Fruit fly (Drosophila melanogaster) whole organism: ENCODE data around the gene CG10553.

Experiments used
- CG8478 ChIP-seq: fragments of >200 bp; optimal IDR thresholded peaks from 2 replicates; lab custom pipeline; 2018; ENCODE audit warnings: inconsistent platforms
- Dll ChIP-seq: fragments of >200 bp; optimal IDR thresholded peaks from 2 replicates; lab custom pipeline; 2017
- EcR ChIP-seq, 2 experiments: fragments of >200 bp; optimal IDR thresholded peaks; 2 replicates each; lab custom pipeline; 2017; ENCODE audit warnings: missing biosample characterization in 2 of 2, missing genetic modification characterization in 2 of 2, missing genetic modification reagents in 2 of 2
- pan ChIP-seq: fragments of >200 bp; optimal IDR thresholded peaks from 2 replicates; lab custom pipeline; 2017
- psq ChIP-seq: fragments of >200 bp; optimal IDR thresholded peaks from 2 replicates; lab custom pipeline; 2017
- usp ChIP-seq: fragments of >200 bp; optimal IDR thresholded peaks from 2 replicates; lab custom pipeline; 2017; ENCODE audit warnings: missing biosample characterization, missing genetic modification characterization, mixed read lengths

CG10553 gene

dm6 chr3R:25313771-25314170 is 4.1 kb downstream of the CG10553 start, which contains the start of gene CG31087:
Gene CG31087 (minus strand): TSS chr3R:25313833.
- TF ChIP-seq EcR (GFP tag; optimal IDR thresholded peaks at IDR 0.05; lab: Kevin White, UChicago): no peak
- no peak for TF ChIP-seq Dll (lab: Kevin White, UChicago)
- TF ChIP-seq pan (lab: Kevin White, UChicago): no peak
- TF ChIP-seq usp (GFP tag; lab: Kevin White, UChicago): no peak
- TF ChIP-seq psq: no peak
- no peak for TF ChIP-seq CG8478 (lab: Kevin White, UChicago)

- no peak for TF ChIP-seq CG8478 (lab: Kevin White, UChicago)
- TF ChIP-seq usp (GFP tag; lab: Kevin White, UChicago): no peak
- TF ChIP-seq psq: no peak
- TF ChIP-seq pan (lab: Kevin White, UChicago): no peak
- no peak for TF ChIP-seq Dll (lab: Kevin White, UChicago)
- TF ChIP-seq EcR (GFP tag; optimal IDR thresholded peaks at IDR 0.05; lab: Kevin White, UChicago): no peak
These were observed 5.3 kb downstream of the CG10553 start for dm6 chr3R:25312583-25312982.

dm6 chr3R:25310843-25311242 is 7.1 kb downstream of the CG10553 start, which contains the start of gene CG31099:
Gene CG31099 (minus strand): TSS chr3R:25310943.
- no peak for TF ChIP-seq pan (lab: Kevin White, UChicago)
- no peak for TF ChIP-seq CG8478 (lab: Kevin White, UChicago)
- no peak for TF ChIP-seq psq
- TF ChIP-seq usp (GFP tag; lab: Kevin White, UChicago): no peak
- TF ChIP-seq Dll (lab: Kevin White, UChicago): no peak
- TF ChIP-seq EcR (GFP tag; optimal IDR thresholded peaks at IDR 0.05; lab: Kevin White, UChicago): no peak

- TF ChIP-seq EcR (GFP tag; optimal IDR thresholded peaks at IDR 0.05; lab: Kevin White, UChicago) (no peak), psq (no peak)
These were observed 8.7 kb downstream of the CG10553 start for dm6 chr3R:25309175-25309574.

dm6 chr3R:25308228-25308627 is 9.7 kb downstream of the CG10553 start, which contains the start of gene CG10550:
Gene CG10550 (minus strand): TSS chr3R:25308391.
- TF ChIP-seq pan (lab: Kevin White, UChicago) (no peak), Dll (lab: Kevin White, UChicago) (no peak), psq (no peak), CG8478 (lab: Kevin White, UChicago) (no peak), EcR (GFP tag; optimal IDR thresholded peaks at IDR 0.05; lab: Kevin White, UChicago) (no peak), usp (GFP tag; lab: Kevin White, UChicago) (no peak)

- TF ChIP-seq EcR (GFP tag; optimal IDR thresholded peaks at IDR 0.05; lab: Kevin White, UChicago) (no peak), psq (no peak), Dll (lab: Kevin White, UChicago) (no peak), usp (GFP tag; lab: Kevin White, UChicago) (no peak), CG8478 (lab: Kevin White, UChicago) (no peak), pan (lab: Kevin White, UChicago) (no peak)
These were observed 11.9 kb downstream of the CG10553 start for dm6 chr3R:25305822-25306544.

- no peak for TF ChIP-seq pan (lab: Kevin White, UChicago)
- TF ChIP-seq Dll (lab: Kevin White, UChicago): no peak
- no peak for TF ChIP-seq CG8478 (lab: Kevin White, UChicago)
- TF ChIP-seq EcR (GFP tag; optimal IDR thresholded peaks at IDR 0.05; lab: Kevin White, UChicago): no peak
- no peak for TF ChIP-seq psq
- TF ChIP-seq usp (GFP tag; lab: Kevin White, UChicago): no peak
These were observed 14.0 kb downstream of the CG10553 start, which contains the start of gene CG31436 for dm6 chr3R:25303857-25304440. Gene CG31436 (plus strand): TSS chr3R:25304137.

dm6 chr3R:25302239-25302638 is 15.7 kb downstream of the CG10553 start, which contains the start of gene CG31370:
Gene CG31370 (plus strand): TSS chr3R:25302464.
- no peak for TF ChIP-seq pan (lab: Kevin White, UChicago)
- no peak for TF ChIP-seq psq
- no peak for TF ChIP-seq Dll (lab: Kevin White, UChicago)
- TF ChIP-seq usp (GFP tag; lab: Kevin White, UChicago): no peak
- no peak for TF ChIP-seq CG8478 (lab: Kevin White, UChicago)
- no peak for TF ChIP-seq EcR (GFP tag; optimal IDR thresholded peaks at IDR 0.05; lab: Kevin White, UChicago)

- TF ChIP-seq Dll (lab: Kevin White, UChicago) (no peak), usp (GFP tag; lab: Kevin White, UChicago) (no peak), CG8478 (lab: Kevin White, UChicago) (no peak), psq (no peak), EcR (GFP tag; optimal IDR thresholded peaks at IDR 0.05; lab: Kevin White, UChicago) (no peak), pan (lab: Kevin White, UChicago) (no peak)
These were observed 17.3 kb downstream of the CG10553 start, which contains the start of gene CG13659 for dm6 chr3R:25300575-25300974. Gene CG13659 (plus strand): TSS chr3R:25300891.

- TF ChIP-seq psq (no peak), EcR (GFP tag; optimal IDR thresholded peaks at IDR 0.05; lab: Kevin White, UChicago) (no peak), Dll (lab: Kevin White, UChicago) (no peak)
These were observed 18.4 kb downstream of the CG10553 start, which contains the start of gene CG31288 for dm6 chr3R:25299507-25299964. Gene CG31288 (minus strand): TSS chr3R:25299557.

- TF ChIP-seq CG8478 (lab: Kevin White, UChicago): no peak
- no peak for TF ChIP-seq EcR (GFP tag; optimal IDR thresholded peaks at IDR 0.05; lab: Kevin White, UChicago)
- no peak for TF ChIP-seq Dll (lab: Kevin White, UChicago)
- no peak for TF ChIP-seq usp (GFP tag; lab: Kevin White, UChicago)
- no peak for TF ChIP-seq pan (lab: Kevin White, UChicago)
- no peak for TF ChIP-seq psq
These were observed 20.2 kb downstream of the CG10553 start, which contains the start of gene CG31097 for dm6 chr3R:25297678-25298077. Gene CG31097 (minus strand): TSS chr3R:25297778.
